Worm (Caenorhabditis elegans) whole organism, late embryonic: ENCODE results near the gene T26C12.1.

Experiments used
- C08G9.2 ChIP-seq: sonication (generic microtip); optimal IDR thresholded peaks from 2 replicates; lab custom pipeline; 2016; ENCODE audit warnings: mild to moderate bottlenecking, missing genetic modification characterization, moderate library complexity, missing compliant biosample characterization
- K02D7.2 ChIP-seq: sonication (generic microtip); optimal IDR thresholded peaks from 2 replicates; lab custom pipeline; 2017; ENCODE audit warnings: mild to moderate bottlenecking, missing genetic modification characterization, missing compliant biosample characterization
- ama-1 ChIP-seq: fragments of 150-350 bp; optimal IDR thresholded peaks from 2 replicates; lab custom pipeline; 2014
- dmd-4 ChIP-seq: sonication (generic microtip); optimal IDR thresholded peaks from 2 replicates; lab custom pipeline; 2016; ENCODE audit warnings: borderline replicate concordance, missing genetic modification characterization, missing compliant biosample characterization
- ets-4 ChIP-seq: sonication (generic microtip); optimal IDR thresholded peaks from 2 replicates; lab custom pipeline; 2016; ENCODE audit warnings: missing genetic modification characterization, missing compliant biosample characterization
- hlh-15 ChIP-seq: sonication (generic microtip); optimal IDR thresholded peaks from 2 replicates; lab custom pipeline; 2016; ENCODE audit warnings: missing genetic modification characterization, missing compliant biosample characterization
- hlh-6 ChIP-seq: sonication (generic microtip); optimal IDR thresholded peaks from 2 replicates; lab custom pipeline; 2016; ENCODE audit warnings: missing genotype, missing genetic modification characterization, missing compliant biosample characterization
- hlh-8 ChIP-seq: sonication (generic microtip); optimal IDR thresholded peaks from 2 replicates; lab custom pipeline; 2016; ENCODE audit warnings: missing genotype, missing genetic modification characterization, missing compliant biosample characterization
- nhr-232 ChIP-seq: sonication (generic microtip); optimal IDR thresholded peaks from 2 replicates; lab custom pipeline; 2016; ENCODE audit warnings: missing genetic modification characterization, missing compliant biosample characterization
- pros-1 ChIP-seq: fragments of 150-350 bp; optimal IDR thresholded peaks from 2 replicates; lab custom pipeline; 2014; ENCODE audit warnings: missing biosample characterization, missing genetic modification reagents, missing genetic modification characterization
- sox-2 ChIP-seq: fragments of 200-800 bp; sonication (Bioruptor generic); IDR thresholded peaks from 2 replicates; pipeline ENCODE4 v1.3.6; 2022; ENCODE audit warnings: missing genetic modification reagents, missing genetic modification characterization, missing compliant biosample characterization

ce11 chrIV:3256866-3257265 is 1.8 kb upstream of the T26C12.1 start:
- no peak for TF ChIP-seq sox-2 (GFP tag; lab: Robert Waterston, UW)
- no peak for TF ChIP-seq K02D7.2 (tag; lab: Kevin White, UChicago)
- TF ChIP-seq ets-4 (tag; lab: Kevin White, UChicago), result no peak
- TF ChIP-seq C08G9.2 (tag; lab: Kevin White, UChicago), result no peak
- TF ChIP-seq hlh-15, result no peak
- no peak for TF ChIP-seq dmd-4 (tag; lab: Kevin White, UChicago)
- TF ChIP-seq hlh-6 (tag; lab: Kevin White, UChicago), result no peak
- no peak for TF ChIP-seq nhr-232 (tag; lab: Kevin White, UChicago)
- TF ChIP-seq hlh-8 (tag; lab: Kevin White, UChicago), result no peak
- TF ChIP-seq ama-1, result no peak
- TF ChIP-seq pros-1 (tag; lab: Kevin White, UChicago), result no peak
